Worm (Caenorhabditis elegans): ENCODE data around the gene pqn-82.

DNA sequence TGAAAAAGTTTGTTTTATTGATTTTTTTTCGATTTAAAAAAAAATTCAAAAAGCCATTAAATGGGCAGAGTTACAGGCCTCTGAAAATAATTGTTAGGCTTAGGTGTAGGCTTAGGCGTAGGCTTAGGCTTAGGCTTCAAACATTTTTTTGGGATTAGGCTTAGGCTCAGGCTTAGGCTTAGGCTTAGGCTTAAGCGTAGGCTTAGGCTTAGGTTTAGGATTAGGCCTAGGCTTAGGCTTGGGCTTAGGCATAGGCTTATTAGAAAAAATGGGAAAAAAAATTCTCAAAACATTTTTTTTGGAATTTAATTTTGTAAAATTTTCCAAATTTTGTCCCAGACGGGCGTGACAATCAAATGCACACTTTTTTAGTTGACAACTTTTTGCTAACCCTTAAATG, 7.3 kb downstream of the pqn-82 start:
- TF ChIP-seq fkh-10 (GFP tag; optimal IDR thresholded peaks at IDR 0.05) (no peak), ZK546.5 (tag; optimal IDR thresholded peaks at IDR 0.05) (no peak)

All from whole organism, L3 larva.